Fruit fly (Drosophila melanogaster): Measurements from ENCODE around the gene CG33189.

CG33189 gene

dm6 chr3R:8747134-8747870 lies 33.3 kb downstream of the CG33189 start, which contains the start of the genes CG9801 and Nasp (continued):
- TF ChIP-seq CG6272 (GFP tag; IDR thresholded peaks at IDR 0.05) (peak; percentile 16; the same call in 1 of the 2 replicates), CG11696 (GFP tag; IDR thresholded peaks at IDR 0.05) (0 out of 2 replicates have a peak, but pooled peaks have one; percentile 6), CG18764 (GFP tag; optimal IDR thresholded peaks at IDR 0.05) (no peak), klu (GFP tag; IDR thresholded peaks at IDR 0.05) (no peak), repo (GFP tag; optimal IDR thresholded peaks at IDR 0.05) (peak; percentile 31), CG42726 (GFP tag; IDR thresholded peaks at IDR 0.05; ENCODE audit: partially characterized antibody) (peak; percentile 54; the same call in 1 of the 2 replicates), fd64A (GFP tag; optimal IDR thresholded peaks at IDR 0.05) (no peak), Antp (GFP tag; optimal IDR thresholded peaks at IDR 0.05) (peak; percentile 50), D19B (GFP tag; optimal IDR thresholded peaks at IDR 0.05) (no peak), Myb (GFP tag; optimal IDR thresholded peaks at IDR 0.05) (peak; percentile 84), CG17361 (GFP tag; IDR thresholded peaks at IDR 0.05) (no peak; the same call in 2 of the 3 replicates), CG11398 (GFP tag; optimal IDR thresholded peaks at IDR 0.05) (peak; percentile 20), gfzf (GFP tag; optimal IDR thresholded peaks at IDR 0.05) (peak; percentile 97), HmgD (GFP tag; optimal IDR thresholded peaks at IDR 0.05) (peak; percentile 52), E2f2 (GFP tag; IDR thresholded peaks at IDR 0.05) (peak; percentile 88), Opbp (GFP tag; IDR thresholded peaks at IDR 0.05; ENCODE audit: partially characterized antibody) (peak; percentile 77), croc (GFP tag; conservative IDR thresholded peaks at IDR 0.05) (no peak), CG31365 (tag; optimal IDR thresholded peaks at IDR 0.05) (no peak), ind (GFP tag; optimal IDR thresholded peaks at IDR 0.05) (peak; percentile 19), tna (GFP tag; IDR thresholded peaks at IDR 0.05; ENCODE audit: partially characterized antibody) (peak; percentile 57), lab (GFP tag; optimal IDR thresholded peaks at IDR 0.05) (peak; percentile 63), CG12391 (tag; optimal IDR thresholded peaks at IDR 0.05) (peak; percentile 44), CG13296 (GFP tag; optimal IDR thresholded peaks at IDR 0.05) (no peak), CG34422 (GFP tag; IDR thresholded peaks at IDR 0.05) (peak; percentile 56; the same call in 2 of the 3 replicates), CG14441 (GFP tag; IDR thresholded peaks at IDR 0.05) (0 out of 2 replicates have a peak, but pooled peaks have one; percentile 21), B-H2 (GFP tag; optimal IDR thresholded peaks at IDR 0.05) (no peak), nom (GFP tag; optimal IDR thresholded peaks at IDR 0.05) (no peak), sim (GFP tag; IDR thresholded peaks at IDR 0.05) (no peak), ci (GFP tag; IDR thresholded peaks at IDR 0.05) (peak; percentile 80), CG18262 (tag; optimal IDR thresholded peaks at IDR 0.05) (no peak), wor (GFP tag; IDR thresholded peaks at IDR 0.05) (no peak), CG2120 (GFP tag; optimal IDR thresholded peaks at IDR 0.05) (peak; percentile 46), CG16863 (GFP tag; optimal IDR thresholded peaks at IDR 0.05) (no peak), CG8478 (optimal IDR thresholded peaks at IDR 0.05) (no peak), Spps (tag; optimal IDR thresholded peaks at IDR 0.05) (no peak), ato (GFP tag; IDR thresholded peaks at IDR 0.05; ENCODE audit: partially characterized antibody) (peak; percentile 63; the same call in 1 of the 2 replicates), CG6765 (GFP tag; optimal IDR thresholded peaks at IDR 0.05) (peak; percentile 7), CG1024 (GFP tag; IDR thresholded peaks at IDR 0.05) (no peak), nau (GFP tag; optimal IDR thresholded peaks at IDR 0.05) (peak; percentile 4), CG7786 (GFP tag; optimal IDR thresholded peaks at IDR 0.05) (no peak), CG7556 (GFP tag; optimal IDR thresholded peaks at IDR 0.05) (no peak), yki (optimal IDR thresholded peaks at IDR 0.05) (no peak), da (GFP tag; optimal IDR thresholded peaks at IDR 0.05) (no peak), CG10274 (GFP tag; optimal IDR thresholded peaks at IDR 0.05) (no peak), CG9437 (GFP tag; optimal IDR thresholded peaks at IDR 0.05) (no peak), HHEX (GFP tag; optimal IDR thresholded peaks at IDR 0.05) (no peak), ara (GFP tag; IDR thresholded peaks at IDR 0.05) (no peak), sr (GFP tag; IDR thresholded peaks at IDR 0.05) (0 out of 3 replicates have a peak, but pooled peaks have one; percentile 8), Nf-YA (GFP tag; IDR thresholded peaks at IDR 0.05) (no peak), Hr78 (GFP tag; optimal IDR thresholded peaks at IDR 0.05) (no peak)

Measured in whole organism, embryonic.